Worm (Caenorhabditis elegans): Measurements from ENCODE around the gene C25F9.14.

Gene C25F9.14

ce11 chrV:19430351-19430913 is 5.9 kb upstream of the C25F9.14 start (continued):
- TF ChIP-seq ceh-20 (GFP tag; IDR thresholded peaks at IDR 0.05) (no peak), ceh-44 (GFP tag; IDR thresholded peaks at IDR 0.05) (no peak), tra-1 (GFP tag; IDR thresholded peaks at IDR 0.05) (0 out of 2 replicates have a peak, but pooled peaks have one; percentile 25), saeg-2 (GFP tag; IDR thresholded peaks at IDR 0.05) (0 out of 2 replicates have a peak, but pooled peaks have one; percentile 11), Y105C5A.15 (GFP tag; IDR thresholded peaks at IDR 0.05) (no peak), F10B5.3 (tag; optimal IDR thresholded peaks at IDR 0.05) (no peak), lsy-2 (tag; optimal IDR thresholded peaks at IDR 0.05) (no peak), ces-1 (GFP tag; optimal IDR thresholded peaks at IDR 0.05) (no peak), gei-8 (GFP tag; optimal IDR thresholded peaks at IDR 0.05) (no peak), rbr-2 (tag; optimal IDR thresholded peaks at IDR 0.05) (no peak), ama-1 (optimal IDR thresholded peaks at IDR 0.05) (no peak), hlh-30 (tag; optimal IDR thresholded peaks at IDR 0.05; ENCODE audit: insufficient read depth) (peak; percentile 30), ztf-7 (tag; optimal IDR thresholded peaks at IDR 0.05) (no peak)

- TF ChIP-seq jun-1 (tag; optimal IDR thresholded peaks at IDR 0.05) (no peak), D1046.2 (GFP tag; IDR thresholded peaks at IDR 0.05) (no peak), fkh-10 (GFP tag; optimal IDR thresholded peaks at IDR 0.05) (no peak), dve-1 (tag; optimal IDR thresholded peaks at IDR 0.05; ENCODE audit: insufficient read depth) (no peak), lin-39 (tag; optimal IDR thresholded peaks at IDR 0.05) (no peak), spr-1 (tag; optimal IDR thresholded peaks at IDR 0.05) (no peak), nhr-41 (GFP tag; IDR thresholded peaks at IDR 0.05) (no peak), skn-1 (tag; optimal IDR thresholded peaks at IDR 0.05) (no peak), gei-8 (GFP tag; optimal IDR thresholded peaks at IDR 0.05) (no peak), daf-12 (tag; optimal IDR thresholded peaks at IDR 0.05) (no peak), dmd-8 (GFP tag; IDR thresholded peaks at IDR 0.05) (no peak), lin-13 (GFP tag; optimal IDR thresholded peaks at IDR 0.05) (no peak), lir-3 (tag; optimal IDR thresholded peaks at IDR 0.05) (no peak), pha-4 (GFP tag; IDR thresholded peaks at IDR 0.05) (no peak), pha-4 (tag; optimal IDR thresholded peaks at IDR 0.05) (no peak)
These were observed 5.2 kb upstream of the C25F9.14 start, which contains the start of gene srw-85 for ce11 chrV:19431036-19431435. srw-85 (minus strand) TSS chrV:19431136.

ce11 chrV:19432030-19432429 is 4.3 kb upstream of the C25F9.14 start:
- TF ChIP-seq madf-9 (GFP tag; conservative IDR thresholded peaks at IDR 0.05): no peak
- TF ChIP-seq tag-97 (GFP tag; IDR thresholded peaks at IDR 0.05): no peak
- peak; percentile 86 for TF ChIP-seq php-3 (GFP tag; IDR thresholded peaks at IDR 0.05)
- TF ChIP-seq lin-15B (tag; optimal IDR thresholded peaks at IDR 0.05): no peak
- TF ChIP-seq skn-1 (tag; optimal IDR thresholded peaks at IDR 0.05): no peak
- TF ChIP-seq ztf-11 (tag; optimal IDR thresholded peaks at IDR 0.05): no peak
- TF ChIP-seq zip-2 (tag; optimal IDR thresholded peaks at IDR 0.05): peak; percentile 46
- no peak for TF ChIP-seq aly-2 (tag; optimal IDR thresholded peaks at IDR 0.05)
- no peak for TF ChIP-seq hlh-30 (tag; optimal IDR thresholded peaks at IDR 0.05; ENCODE audit: insufficient read depth)
- no peak for TF ChIP-seq unc-62 (GFP tag; optimal IDR thresholded peaks at IDR 0.05 in 1 of 2)
- TF ChIP-seq unc-62 (tag; optimal IDR thresholded peaks at IDR 0.05): no peak
- TF ChIP-seq nhr-41 (GFP tag; IDR thresholded peaks at IDR 0.05): no peak
- TF ChIP-seq lin-39 (tag; optimal IDR thresholded peaks at IDR 0.05): no peak
- no peak for TF ChIP-seq mdt-29 (GFP tag; IDR thresholded peaks at IDR 0.05)
- no peak for TF ChIP-seq lin-38 (GFP tag; IDR thresholded peaks at IDR 0.05)
- TF ChIP-seq nhr-76 (tag; optimal IDR thresholded peaks at IDR 0.05): no peak
- TF ChIP-seq set-16 (GFP tag; IDR thresholded peaks at IDR 0.05): no peak
- TF ChIP-seq ceh-32 (tag; optimal IDR thresholded peaks at IDR 0.05; ENCODE audit: poor library complexity): no peak
- no peak for TF ChIP-seq ces-1 (GFP tag; optimal IDR thresholded peaks at IDR 0.05)
- TF ChIP-seq nhr-28 (tag; optimal IDR thresholded peaks at IDR 0.05): peak; percentile 27
- TF ChIP-seq F44E2.7 (GFP tag; IDR thresholded peaks at IDR 0.05): no peak
- no peak for TF ChIP-seq fos-1 (tag; optimal IDR thresholded peaks at IDR 0.05)
- no peak for TF ChIP-seq vab-7 (GFP tag; IDR thresholded peaks at IDR 0.05)
- TF ChIP-seq ceh-20 (GFP tag; IDR thresholded peaks at IDR 0.05): no peak
- TF ChIP-seq nhr-237 (tag; optimal IDR thresholded peaks at IDR 0.05): no peak
- no peak for TF ChIP-seq lim-7 (GFP tag; IDR thresholded peaks at IDR 0.05)
- no peak for TF ChIP-seq Y75B8A.6 (GFP tag; IDR thresholded peaks at IDR 0.05)
- TF ChIP-seq unc-130 (GFP tag; optimal IDR thresholded peaks at IDR 0.05): no peak
- no peak for TF ChIP-seq ZK546.5 (tag; optimal IDR thresholded peaks at IDR 0.05)
